Worm (Caenorhabditis elegans) whole organism, mixed stage, embryonic: ENCODE measurements around the gene asp-3.

Source experiments
- blmp-1 ChIP-seq: fragments of 150-350 bp; optimal IDR thresholded peaks from 2 replicates; lab custom pipeline; 2014; ENCODE audit warnings: missing biosample characterization, missing genetic modification characterization
- ces-1 ChIP-seq: fragments of 150-350 bp; optimal IDR thresholded peaks from 2 replicates; lab custom pipeline; 2014; ENCODE audit warnings: missing biosample characterization, missing genetic modification reagents, missing genetic modification characterization
- hlh-1 ChIP-seq: fragments of 150-350 bp; optimal IDR thresholded peaks from 2 replicates; lab custom pipeline; 2014; ENCODE audit warnings: missing biosample characterization, missing genetic modification reagents, missing genetic modification characterization
- mab-5 ChIP-seq: fragments of 150-350 bp; optimal IDR thresholded peaks from 2 replicates; lab custom pipeline; 2014; ENCODE audit warnings: missing biosample characterization, missing genetic modification characterization
- nhr-76 ChIP-seq: sonication (generic microtip); optimal IDR thresholded peaks from 2 replicates; lab custom pipeline; 2017; ENCODE audit warnings: missing biosample characterization, missing genetic modification characterization
- unc-39 ChIP-seq: fragments of 150-350 bp; optimal IDR thresholded peaks from 2 replicates; lab custom pipeline; 2014; ENCODE audit warnings: missing biosample characterization, missing genetic modification characterization

- TF ChIP-seq hlh-1 (peak; percentile 24), unc-39 (no peak), mab-5 (tag; lab: Kevin White, UChicago) (no peak), nhr-76 (no peak), blmp-1 (tag; lab: Kevin White, UChicago) (no peak), ces-1 (GFP tag; lab: Kevin White, UChicago) (peak; percentile 59)
Measured at ce11 chrX:6840670-6841308, 49.9 kb downstream of the asp-3 start, which contains the start of the genes glr-6 and asg-2.
